Worm (Caenorhabditis elegans): Measurements from ENCODE around the gene mca-2.

DNA sequence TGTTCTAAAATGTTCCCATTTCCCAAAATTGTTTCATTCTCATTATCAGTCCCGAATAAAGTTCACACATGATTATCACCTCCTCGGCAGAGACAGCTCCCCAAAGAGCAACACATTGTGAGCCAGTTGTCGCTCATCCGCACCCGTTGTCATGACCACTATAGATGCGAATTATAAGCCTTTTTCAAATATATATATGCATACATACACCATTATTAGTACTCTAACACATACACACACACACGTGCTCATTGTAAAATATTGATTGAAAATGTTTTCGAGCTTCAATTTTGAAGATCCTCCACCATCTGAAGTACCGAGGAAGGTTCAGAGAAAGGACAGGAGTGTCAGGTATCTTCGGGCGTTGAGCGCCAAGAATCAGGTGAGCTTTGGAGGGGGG lies 46.9 kb upstream of the mca-2 start, which contains the start of the genes Y76B12C.9 and cng-2:
- TF ChIP-seq nhr-28 (tag; optimal IDR thresholded peaks at IDR 0.05), result no peak
- no peak for TF ChIP-seq unc-62 (GFP tag; optimal IDR thresholded peaks at IDR 0.05)
- no peak for TF ChIP-seq elt-1 (tag; optimal IDR thresholded peaks at IDR 0.05; ENCODE audit: borderline replicate concordance, insufficient read depth)
- no peak for TF ChIP-seq ztf-11 (tag; optimal IDR thresholded peaks at IDR 0.05)
- TF ChIP-seq snpc-4 (tag; optimal IDR thresholded peaks at IDR 0.05), result no peak
- no peak for TF ChIP-seq unc-39 (tag; optimal IDR thresholded peaks at IDR 0.05)
- TF ChIP-seq mab-5 (tag; optimal IDR thresholded peaks at IDR 0.05), result no peak
- no peak for TF ChIP-seq unc-120 (tag; optimal IDR thresholded peaks at IDR 0.05; ENCODE audit: poor library complexity, severe bottlenecking)
- no peak for TF ChIP-seq ceh-43 (GFP tag; optimal IDR thresholded peaks at IDR 0.05)
- TF ChIP-seq elt-3 (tag; optimal IDR thresholded peaks at IDR 0.05), result no peak
- TF ChIP-seq pha-4 (tag; optimal IDR thresholded peaks at IDR 0.05), result no peak
- TF ChIP-seq ces-1 (GFP tag; optimal IDR thresholded peaks at IDR 0.05), result no peak
- TF ChIP-seq lin-13 (tag; optimal IDR thresholded peaks at IDR 0.05), result no peak
- TF ChIP-seq flh-1 (GFP tag; optimal IDR thresholded peaks at IDR 0.05), result no peak

All from whole organism, mixed stage, embryonic.